Worm (Caenorhabditis elegans): ENCODE measurements around the gene srlf-11.

ce11 chrIV:10933777-10934546, 48.1 kb upstream of the srlf-11 start:
- TF ChIP-seq ceh-82 (tag; optimal IDR thresholded peaks at IDR 0.05) = no peak
- TF ChIP-seq tbx-2 (tag; optimal IDR thresholded peaks at IDR 0.05) = no peak
- no peak for TF ChIP-seq fos-1 (tag; optimal IDR thresholded peaks at IDR 0.05)
